Fruit fly (Drosophila melanogaster): ENCODE data around the gene Acn.

DNA sequence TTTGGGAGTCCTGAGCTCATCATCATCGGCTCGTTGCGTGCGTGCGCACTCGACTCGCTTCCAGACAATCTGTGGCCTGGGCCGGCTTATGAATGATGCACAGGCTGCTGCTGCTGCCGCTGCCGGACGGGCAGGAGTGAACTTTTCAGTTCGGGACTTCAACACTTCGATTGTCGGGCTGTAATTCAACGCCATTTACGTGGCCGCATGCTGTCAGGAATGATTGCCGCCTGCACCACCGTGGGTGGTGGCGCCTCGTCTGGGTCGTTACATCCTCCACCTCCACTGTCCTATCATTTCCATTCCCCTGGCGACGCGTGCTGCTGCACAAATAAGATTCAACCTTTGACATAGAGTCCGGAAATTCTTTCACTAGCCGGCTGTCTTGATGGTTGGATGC lies 35.1 kb upstream of the Acn start:
- no peak for TF ChIP-seq Hr96 (GFP tag; optimal IDR thresholded peaks at IDR 0.05)
- TF ChIP-seq kay (GFP tag; ENCODE audit: borderline replicate concordance), result no peak
- no peak for TF ChIP-seq CG14711 (tag; optimal IDR thresholded peaks at IDR 0.05)
- TF ChIP-seq CG5204 (GFP tag; optimal IDR thresholded peaks at IDR 0.05), result no peak
- no peak for TF ChIP-seq Clk (GFP tag; optimal IDR thresholded peaks at IDR 0.05)
- TF ChIP-seq CG1620 (GFP tag; optimal IDR thresholded peaks at IDR 0.05), result no peak
- TF ChIP-seq tj (GFP tag; optimal IDR thresholded peaks at IDR 0.05), result no peak
